Worm (Caenorhabditis elegans) whole organism, dauer: ENCODE data around the gene F46B6.13.

Experiments used
- unc-62 ChIP-seq: sonication (generic microtip); optimal IDR thresholded peaks from 2 replicates; lab custom pipeline; 2017; ENCODE audit warnings: missing biosample characterization, missing genetic modification reagents, missing genetic modification characterization

The F46B6.13 gene

DNA sequence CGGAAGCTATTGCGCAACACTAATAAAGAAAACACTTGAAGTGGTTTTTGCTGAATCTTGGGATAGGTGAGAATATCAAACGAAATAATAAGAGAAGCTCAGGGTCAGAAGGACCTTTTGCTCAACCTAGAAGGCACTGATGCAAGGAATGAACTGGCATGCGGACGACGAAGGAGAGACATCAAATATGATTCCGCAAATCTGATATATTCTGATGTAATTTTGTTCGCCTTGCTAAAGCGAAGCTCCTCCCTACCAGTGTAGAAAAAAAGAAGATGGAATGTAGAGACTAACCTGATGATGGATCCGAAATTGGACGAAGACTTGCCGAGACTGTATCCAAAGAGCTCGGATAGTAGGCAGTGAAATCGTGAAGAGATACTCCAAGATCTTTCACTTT, 31.0 kb downstream of the F46B6.13 start:
- no peak for TF ChIP-seq unc-62 (GFP tag; lab: Kevin White, UChicago)

DNA sequence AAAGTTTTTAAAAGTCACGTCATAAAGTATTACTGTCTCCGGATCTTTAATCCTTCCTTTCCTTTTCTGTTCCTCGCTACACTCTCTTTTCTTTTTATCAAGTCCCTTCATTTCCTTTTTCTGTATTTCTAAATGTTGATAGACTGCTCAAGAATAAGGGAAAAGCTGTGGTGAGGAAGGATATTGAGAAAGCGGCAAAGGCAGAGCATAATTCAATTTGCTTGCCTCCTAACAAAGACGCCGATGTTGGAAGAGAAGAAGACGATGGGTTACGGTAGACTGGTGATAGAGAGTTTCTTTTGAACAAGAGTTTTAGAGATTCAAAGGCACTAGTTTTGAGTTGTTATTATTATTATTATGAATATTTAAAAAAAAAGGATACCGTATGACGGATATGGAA, 33.4 kb downstream of the F46B6.13 start:
- TF ChIP-seq unc-62 (GFP tag; lab: Kevin White, UChicago) = no peak

DNA sequence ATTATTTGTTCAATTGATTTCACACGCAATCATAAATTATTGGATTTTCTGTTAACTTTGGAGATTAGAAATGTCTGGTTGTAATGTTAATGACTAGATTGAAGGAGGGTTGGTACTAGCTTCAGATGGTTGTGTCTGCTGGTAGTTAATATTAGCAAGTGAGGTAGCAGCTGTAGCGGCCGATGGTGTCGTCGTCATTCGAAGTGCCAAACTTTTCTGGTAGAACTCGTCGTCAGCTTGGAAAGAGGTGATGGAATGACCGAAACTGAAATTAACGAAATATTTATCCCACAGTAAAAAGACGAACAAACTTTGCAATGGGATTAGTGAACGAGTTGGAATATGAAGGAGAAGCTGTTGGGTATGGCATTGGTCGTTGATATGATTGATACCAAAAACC, 34.4 kb downstream of the F46B6.13 start:
- TF ChIP-seq unc-62 (GFP tag; lab: Kevin White, UChicago) = no peak

DNA sequence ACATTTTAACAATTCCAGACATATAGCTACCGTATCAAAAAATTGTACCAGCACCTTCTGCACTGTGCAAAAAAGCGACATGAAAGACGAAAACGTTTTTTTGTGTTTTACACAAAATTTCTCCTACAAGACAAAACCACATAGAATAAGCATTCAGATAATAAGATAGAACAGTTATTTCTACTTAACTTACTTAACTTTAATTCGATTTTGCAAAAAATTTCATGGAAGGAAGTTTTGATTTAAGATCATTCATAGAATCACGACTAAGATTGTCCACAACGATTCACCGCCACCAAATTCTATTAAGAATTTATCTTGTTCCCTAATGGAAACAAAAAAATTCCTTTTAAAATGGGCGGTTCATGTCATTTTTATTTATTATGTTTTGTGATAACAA, 35.2 kb downstream of the F46B6.13 start:
- TF ChIP-seq unc-62 (GFP tag; lab: Kevin White, UChicago) = no peak

DNA sequence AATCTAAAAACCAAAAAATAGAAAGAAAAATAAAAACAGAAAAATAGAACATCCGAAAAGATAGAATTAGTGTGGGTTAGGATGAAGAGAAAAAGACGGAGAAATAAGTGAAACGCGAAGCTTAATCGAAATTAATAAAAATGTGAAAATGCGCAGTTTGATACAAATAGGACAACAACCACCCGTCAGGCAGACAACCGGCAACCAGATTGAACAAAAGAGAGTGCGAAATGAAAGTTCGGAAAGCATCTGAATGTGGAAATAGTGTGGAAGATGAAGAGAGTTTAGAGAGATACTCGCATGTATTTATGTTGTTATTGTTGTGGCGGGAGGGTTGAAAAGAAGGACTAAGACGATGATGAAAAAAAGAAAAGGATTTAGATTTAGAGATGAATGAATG, 40.5 kb downstream of the F46B6.13 start:
- TF ChIP-seq unc-62 (GFP tag; lab: Kevin White, UChicago) = no peak

DNA sequence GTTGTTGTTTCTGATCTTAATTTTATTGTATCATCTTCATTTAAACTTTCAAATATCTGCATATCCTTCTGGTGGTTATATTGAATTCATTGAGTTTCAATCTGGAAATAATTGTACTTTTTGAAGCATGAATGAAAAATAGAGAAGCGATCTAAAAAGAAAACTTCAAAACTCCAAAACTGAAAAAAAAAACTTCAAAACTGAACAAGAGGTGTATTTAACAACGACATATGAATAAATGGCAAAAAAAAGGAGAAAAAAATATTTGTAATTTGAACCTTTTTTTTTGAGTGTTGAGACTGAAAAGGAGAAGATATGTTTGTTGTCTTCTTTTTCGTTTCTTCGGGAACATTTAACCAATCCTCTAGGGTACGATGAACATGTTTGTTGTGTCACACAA, 41.1 kb downstream of the F46B6.13 start, which contains the start of gene F58E6.11:
Gene F58E6.11 (minus strand): TSS at position 101 of the 400 bp plus-strand sequence.
- no peak for TF ChIP-seq unc-62 (GFP tag; lab: Kevin White, UChicago)

DNA sequence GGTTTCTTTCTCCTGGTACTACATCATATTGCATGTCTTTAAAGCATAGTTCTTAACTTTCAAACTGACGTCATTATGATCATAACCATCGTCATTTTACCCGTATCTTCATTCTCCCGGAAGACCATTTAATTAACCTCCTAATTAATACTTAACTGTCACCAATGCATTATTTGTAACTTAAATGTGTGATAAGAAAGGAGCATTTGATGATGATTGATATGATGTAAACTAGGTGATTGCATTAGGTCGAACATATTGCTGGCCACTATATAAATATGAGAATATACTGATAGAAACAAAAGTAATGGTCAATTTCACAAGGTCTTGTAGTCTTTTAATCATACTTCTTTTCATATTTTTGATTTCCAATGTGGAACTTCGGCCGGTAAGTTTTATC, 42.7 kb downstream of the F46B6.13 start, which contains the start of gene hrg-3:
Gene hrg-3 (plus strand): TSS at position 227 of the 400 bp plus-strand sequence.
- TF ChIP-seq unc-62 (GFP tag; lab: Kevin White, UChicago) = no peak

DNA sequence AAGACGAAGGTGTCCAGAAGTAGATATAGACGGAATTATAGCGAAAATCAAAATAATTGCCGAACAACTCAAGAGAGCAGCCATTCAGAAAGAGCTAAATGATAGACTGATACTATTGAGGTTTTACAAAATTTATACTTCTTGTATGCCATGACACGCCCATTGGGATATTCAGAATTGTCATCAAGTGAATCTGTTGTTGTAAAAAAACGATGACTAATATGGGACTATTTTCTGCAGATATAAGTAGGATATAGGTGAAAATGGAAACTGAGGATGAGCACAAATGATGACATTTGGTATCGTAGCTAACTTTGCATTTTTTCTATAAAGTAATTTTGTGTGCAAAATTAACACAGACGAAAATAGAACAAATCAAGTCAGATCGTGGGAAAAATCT, 43.3 kb downstream of the F46B6.13 start, which contains the start of gene F58E6.8:
Gene F58E6.8 (minus strand): TSS at position 101 of the 400 bp plus-strand sequence.
- TF ChIP-seq unc-62 (GFP tag; lab: Kevin White, UChicago) = no peak

DNA sequence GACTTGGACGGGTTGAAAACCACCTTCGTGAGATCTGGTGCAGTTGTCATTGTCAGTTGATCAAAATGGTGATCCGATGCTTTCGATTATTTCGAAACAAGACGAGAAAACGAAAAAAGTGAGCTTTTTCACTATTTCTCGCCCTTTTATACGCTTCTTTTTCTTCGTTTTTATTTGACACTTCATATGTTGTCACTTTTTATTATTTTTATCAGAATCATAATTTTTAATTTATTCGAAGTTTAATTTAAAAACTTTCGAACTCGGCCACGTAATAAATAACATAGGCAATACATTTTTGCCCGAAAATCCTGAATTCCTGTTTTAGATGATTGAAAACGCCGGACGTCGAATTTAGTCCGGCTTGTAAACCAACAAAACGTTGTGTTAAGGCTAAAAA, 44.5 kb downstream of the F46B6.13 start, which contains the start of gene F58E6.5:
Gene F58E6.5 (minus strand): TSS at position 101 of the 400 bp plus-strand sequence.
- TF ChIP-seq unc-62 (GFP tag; lab: Kevin White, UChicago) = no peak

DNA sequence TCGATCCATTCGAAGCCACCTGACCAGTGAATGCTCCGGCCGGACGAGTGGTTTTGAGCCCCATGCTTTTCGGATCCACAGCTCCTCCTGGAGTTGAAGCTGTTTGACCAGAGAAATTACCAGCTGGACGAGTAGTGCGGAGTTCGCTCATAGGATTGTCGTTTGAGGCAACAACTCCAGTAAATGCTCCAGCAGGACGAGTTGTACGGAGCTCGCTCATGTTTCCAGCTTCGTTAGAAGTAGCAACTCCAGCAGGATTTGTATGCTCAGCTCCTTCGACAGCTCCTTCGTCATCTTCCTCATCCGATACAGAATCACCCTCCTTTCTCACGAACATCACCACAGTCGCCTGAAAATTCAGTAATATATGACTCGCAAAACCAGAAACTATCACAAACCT, 45.4 kb downstream of the F46B6.13 start:
- TF ChIP-seq unc-62 (GFP tag; lab: Kevin White, UChicago) = no peak

DNA sequence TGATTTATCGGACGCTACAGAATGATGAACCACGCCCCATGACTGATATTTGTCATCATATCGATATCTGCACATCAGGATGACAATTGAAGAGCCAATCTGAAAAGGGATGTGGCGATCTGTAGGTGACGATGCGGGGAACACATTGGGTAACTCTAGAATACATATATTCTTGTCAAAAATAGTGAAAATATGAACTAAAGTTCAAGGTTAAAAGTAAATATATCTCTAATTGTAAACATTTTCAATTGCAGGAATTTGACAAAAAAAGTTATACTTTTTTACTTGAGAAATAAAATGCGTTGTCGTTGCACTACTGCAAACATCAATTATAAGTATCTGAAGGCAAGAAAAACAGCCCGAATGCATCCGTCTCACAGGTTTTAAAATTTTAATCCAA, 46.1 kb downstream of the F46B6.13 start, which contains the start of gene F58E6.6:
Gene F58E6.6 (minus strand): TSS at position 101 of the 400 bp plus-strand sequence.
- TF ChIP-seq unc-62 (GFP tag; lab: Kevin White, UChicago) = no peak

DNA sequence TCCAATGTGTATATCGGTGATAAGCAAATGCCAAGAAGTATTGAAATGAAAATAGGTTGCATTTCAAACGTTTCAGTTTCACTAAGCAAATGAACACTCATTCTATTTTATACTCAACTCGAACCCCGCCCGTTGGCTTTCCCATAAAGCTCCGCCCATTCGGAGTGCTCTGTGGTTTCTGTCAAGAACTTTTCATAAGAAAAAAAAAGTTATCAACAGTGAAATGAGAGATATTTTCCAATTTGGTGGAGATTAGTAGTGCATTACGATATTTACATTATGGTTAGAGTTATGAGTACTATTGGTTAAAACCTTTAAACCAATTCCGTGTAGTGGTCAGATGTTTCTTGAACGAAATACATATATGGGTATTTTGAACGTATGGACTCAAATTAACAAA, 48.7 kb downstream of the F46B6.13 start, which contains the start of gene F58E6.4:
Gene F58E6.4 (minus strand): TSS at position 101 of the 400 bp plus-strand sequence.
- TF ChIP-seq unc-62 (GFP tag; lab: Kevin White, UChicago) = no peak
